Fruit fly (Drosophila melanogaster): ENCODE results near the gene Nmdmc.

The Nmdmc gene

dm6 chr3R:9013765-9014380 is 36.5 kb downstream of the Nmdmc start:
- TF ChIP-seq CG4404 (GFP tag; IDR thresholded peaks at IDR 0.05) (0 out of 2 replicates have a peak, but pooled peaks have one; percentile 17), fu2 (GFP tag; optimal IDR thresholded peaks at IDR 0.05) (peak; percentile 53), CG34422 (GFP tag; IDR thresholded peaks at IDR 0.05) (peak; percentile 52; the same call in 1 of the 3 replicates), Pdp1 (GFP tag; optimal IDR thresholded peaks at IDR 0.05) (peak; percentile 61 to 95), Atf-2 (GFP tag; optimal IDR thresholded peaks at IDR 0.05) (peak; percentile 22), CG12942 (GFP tag; optimal IDR thresholded peaks at IDR 0.05) (peak; percentile 40), Awh (GFP tag; IDR thresholded peaks at IDR 0.05) (no peak), Hmx (GFP tag; optimal IDR thresholded peaks at IDR 0.05) (no peak), CG9609 (GFP tag; optimal IDR thresholded peaks at IDR 0.05) (peak; percentile 72), bigmax (GFP tag; optimal IDR thresholded peaks at IDR 0.05) (no peak), grau (tag; optimal IDR thresholded peaks at IDR 0.05) (peak; percentile 54), Gsc (GFP tag; IDR thresholded peaks at IDR 0.05) (no peak), CG4820 (GFP tag; optimal IDR thresholded peaks at IDR 0.05) (peak; percentile 3), CG9727 (GFP tag; optimal IDR thresholded peaks at IDR 0.05) (peak; percentile 26), stwl (tag; optimal IDR thresholded peaks at IDR 0.05) (peak; percentile 50), CG5245 (GFP tag; optimal IDR thresholded peaks at IDR 0.05) (peak; percentile 32), CG11456 (GFP tag; IDR thresholded peaks at IDR 0.05) (0 out of 3 replicates have a peak, but pooled peaks have one; percentile 21), chif (GFP tag; optimal IDR thresholded peaks at IDR 0.05) (peak in 1 of 2 experiments; percentile 42), maf-S (GFP tag; optimal IDR thresholded peaks at IDR 0.05) (peak; percentile 65), E2f2 (GFP tag; IDR thresholded peaks at IDR 0.05) (peak; percentile 35; the same call in 1 of the 2 replicates), Sin3A (optimal IDR thresholded peaks at IDR 0.05) (peak; percentile 38), HHEX (GFP tag; optimal IDR thresholded peaks at IDR 0.05) (peak; percentile 27), Dip3 (GFP tag; optimal IDR thresholded peaks at IDR 0.05) (peak; percentile 58), CG10654 (GFP tag; optimal IDR thresholded peaks at IDR 0.05) (peak; percentile 10), CG15696 (tag; optimal IDR thresholded peaks at IDR 0.05) (no peak), row (GFP tag; IDR thresholded peaks at IDR 0.05) (peak; percentile 56), dm (GFP tag; optimal IDR thresholded peaks at IDR 0.05) (peak; percentile 50), nerfin-1 (tag; optimal IDR thresholded peaks at IDR 0.05) (peak; percentile 25), Adf1 (GFP tag; IDR thresholded peaks at IDR 0.05) (peak; percentile 42; the same call in 1 of the 2 replicates), pnt (GFP tag; optimal IDR thresholded peaks at IDR 0.05) (peak; percentile 45), CG34224 (GFP tag; IDR thresholded peaks at IDR 0.05; ENCODE audit: partially characterized antibody) (no peak), Dp (GFP tag; optimal IDR thresholded peaks at IDR 0.05) (peak; percentile 23), ewg (GFP tag; optimal IDR thresholded peaks at IDR 0.05) (peak; percentile 45), slp2 (GFP tag; optimal IDR thresholded peaks at IDR 0.05) (peak; percentile 47), CG32532 (GFP tag; IDR thresholded peaks at IDR 0.05) (peak; percentile 34; the same call in 1 of the 2 replicates), Mes4 (GFP tag; optimal IDR thresholded peaks at IDR 0.05) (peak; percentile 64), crp (GFP tag; optimal IDR thresholded peaks at IDR 0.05) (peak in 1 of 2 experiments; percentile 46), mam (GFP tag; optimal IDR thresholded peaks at IDR 0.05) (peak; percentile 61), CG13424 (tag; optimal IDR thresholded peaks at IDR 0.05) (peak; percentile 52), CG4424 (GFP tag; optimal IDR thresholded peaks at IDR 0.05) (peak; percentile 25), Poxn (GFP tag; IDR thresholded peaks at IDR 0.05) (no peak), chinmo (GFP tag; IDR thresholded peaks at IDR 0.05; ENCODE audit: partially characterized antibody) (peak; percentile 46; the same call in 1 of the 4 replicates), bsh (GFP tag; optimal IDR thresholded peaks at IDR 0.05) (peak in 1 of 2 experiments; percentile 55), CG1603 (tag; optimal IDR thresholded peaks at IDR 0.05) (peak; percentile 70), CG7372 (GFP tag; IDR thresholded peaks at IDR 0.05) (peak; percentile 34; the same call in 1 of the 2 replicates), CG11695 (GFP tag; IDR thresholded peaks at IDR 0.05) (no peak), Bdp1 (GFP tag; optimal IDR thresholded peaks at IDR 0.05) (no peak), rib (GFP tag; IDR thresholded peaks at IDR 0.05) (peak; percentile 65; the same call in 1 of the 2 replicates), crc (GFP tag; optimal IDR thresholded peaks at IDR 0.05) (peak; percentile 34), Xrp1 (GFP tag; IDR thresholded peaks at IDR 0.05) (0 out of 2 replicates have a peak, but pooled peaks have one; percentile 42)

Data from whole organism, embryonic.